Worm (Caenorhabditis elegans): ENCODE results near the gene irld-25.

- TF ChIP-seq unc-39 (tag; optimal IDR thresholded peaks at IDR 0.05) (no peak), tag-97 (GFP tag; IDR thresholded peaks at IDR 0.05) (no peak), ZK546.5 (tag; optimal IDR thresholded peaks at IDR 0.05) (no peak), skn-1 (tag; optimal IDR thresholded peaks at IDR 0.05) (no peak), unc-130 (GFP tag; optimal IDR thresholded peaks at IDR 0.05) (peak; percentile 55)
These were observed 37.1 kb upstream of the irld-25 start, which contains the start of gene Y75B12B.1 for ce11 chrV:15184097-15185040.
